Worm (Caenorhabditis elegans) whole organism, mixed stage, embryonic: ENCODE results near the gene ubxn-5.

Experiments used
- M03D4.4 ChIP-seq: sonication (generic microtip); optimal IDR thresholded peaks from 2 replicates; lab custom pipeline; 2017; ENCODE audit warnings: mild to moderate bottlenecking, missing genetic modification characterization, missing compliant biosample characterization
- ces-1 ChIP-seq: fragments of 150-350 bp; optimal IDR thresholded peaks from 2 replicates; lab custom pipeline; 2014; ENCODE audit warnings: missing biosample characterization, missing genetic modification reagents, missing genetic modification characterization
- drap-1 ChIP-seq: fragments of 200-800 bp; sonication (Bioruptor generic); optimal IDR thresholded peaks from 3 replicates; lab custom pipeline; 2018; ENCODE audit warnings: mild to moderate bottlenecking, missing genetic modification characterization, missing compliant biosample characterization
- elt-1 ChIP-seq: sonication (generic microtip); optimal IDR thresholded peaks from 2 replicates; lab custom pipeline; 2017; ENCODE audit warnings: missing genetic modification characterization, mild to moderate bottlenecking, missing compliant biosample characterization, antibody characterized with exemption, moderate library complexity, borderline replicate concordance; ENCODE audit not compliant: insufficient read depth
- ham-2 ChIP-seq: fragments of 200-800 bp; sonication (Bioruptor generic); optimal IDR thresholded peaks from 2 replicates; lab custom pipeline; 2018; ENCODE audit warnings: mild to moderate bottlenecking, missing genetic modification characterization, missing compliant biosample characterization
- lin-13 ChIP-seq: fragments of 150-350 bp; optimal IDR thresholded peaks from 2 replicates; lab custom pipeline; 2014; ENCODE audit warnings: missing biosample characterization, missing genetic modification characterization
- lin-32 ChIP-seq: fragments of 200-800 bp; sonication (Bioruptor generic); optimal IDR thresholded peaks from 2 replicates; lab custom pipeline; 2018; ENCODE audit warnings: mild to moderate bottlenecking, missing genetic modification characterization, missing compliant biosample characterization
- nhr-2 ChIP-seq: fragments of 150-350 bp; optimal IDR thresholded peaks from 2 replicates; lab custom pipeline; 2014; ENCODE audit warnings: missing biosample characterization, missing genetic modification characterization
- snpc-4 ChIP-seq: fragments of 150-350 bp; optimal IDR thresholded peaks from 2 replicates; lab custom pipeline; 2014; ENCODE audit warnings: missing biosample characterization, missing genetic modification characterization
- unc-120 ChIP-seq: sonication (generic microtip); optimal IDR thresholded peaks from 2 replicates; lab custom pipeline; 2017; ENCODE audit warnings: missing genetic modification characterization, missing compliant biosample characterization; ENCODE audit not compliant: poor library complexity, severe bottlenecking
- zip-8 ChIP-seq: fragments of 150-350 bp; optimal IDR thresholded peaks from 2 replicates; lab custom pipeline; 2014; ENCODE audit warnings: missing biosample characterization, missing genetic modification characterization

Gene ubxn-5

DNA sequence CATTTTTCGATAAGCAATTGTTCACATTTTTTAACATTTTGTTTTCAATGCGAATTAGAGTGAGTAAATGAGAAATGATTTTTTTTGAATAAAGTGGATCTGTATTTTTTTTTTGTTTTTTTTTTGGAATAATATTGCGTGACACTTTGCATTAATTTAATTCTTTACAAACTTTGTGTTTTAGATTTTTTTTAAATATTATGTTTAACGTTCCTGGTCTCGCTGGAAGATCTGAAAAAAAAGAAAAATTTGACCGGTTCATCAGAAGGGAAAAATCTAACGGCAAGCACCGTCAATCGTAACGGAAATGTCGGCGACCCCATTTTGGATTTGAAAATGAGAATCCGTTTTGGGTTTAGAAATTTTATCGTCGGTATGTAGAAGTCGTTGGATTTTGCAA, 44.9 kb downstream of the ubxn-5 start, which contains the start of gene cdc-25.4:
Gene cdc-25.4, minus strand, starts transcription at position 101 of the 400 bp plus-strand sequence.
- no peak for TF ChIP-seq ham-2 (GFP tag; lab: Kevin White, UChicago)
- no peak for TF ChIP-seq drap-1 (GFP tag; lab: Kevin White, UChicago)
- TF ChIP-seq snpc-4 (tag; lab: Kevin White, UChicago) = no peak
- TF ChIP-seq lin-13 (tag; lab: Kevin White, UChicago) = no peak
- no peak for TF ChIP-seq unc-120
- TF ChIP-seq nhr-2 (tag; lab: Kevin White, UChicago) = no peak
- no peak for TF ChIP-seq M03D4.4 (tag; lab: Kevin White, UChicago)
- TF ChIP-seq zip-8 (tag; lab: Kevin White, UChicago) = no peak
- no peak for TF ChIP-seq lin-32 (GFP tag; lab: Kevin White, UChicago)

DNA sequence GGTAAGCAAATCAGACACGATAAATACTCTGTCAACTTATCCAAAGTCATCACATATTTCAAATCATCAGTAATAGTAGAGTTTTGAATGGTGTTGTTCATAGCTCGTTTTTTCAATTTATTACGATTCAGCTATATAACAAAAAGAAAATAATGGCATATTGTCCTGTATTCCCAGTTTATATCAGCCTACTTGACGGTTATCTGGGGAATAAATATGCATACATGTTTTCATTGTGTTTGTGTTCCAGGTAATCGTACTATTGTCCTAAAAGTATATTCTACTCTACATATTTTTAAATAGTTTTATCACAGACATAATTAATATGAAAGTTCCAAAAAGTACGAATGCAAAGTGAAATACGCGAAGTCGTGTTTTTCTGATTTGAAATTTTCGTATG, 46.5 kb downstream of the ubxn-5 start, which contains the start of gene srd-2:
Gene srd-2, minus strand, starts transcription at position 101 of the 400 bp plus-strand sequence.
- no peak for TF ChIP-seq ces-1 (GFP tag; lab: Kevin White, UChicago)
- no peak for TF ChIP-seq elt-1 (tag; lab: Kevin White, UChicago)
